Fruit fly (Drosophila melanogaster) whole organism, pupa: ENCODE measurements around the gene CG13314.

Experiments used
- CG14655 ChIP-seq: fragments of 200-800 bp; sonication (Bioruptor generic); optimal IDR thresholded peaks from 3 replicates; lab custom pipeline; 2017; ENCODE audit warnings: mild to moderate bottlenecking, missing biosample characterization, missing genetic modification reagents, missing genetic modification characterization
- CG17806 ChIP-seq: fragments of 200-800 bp; sonication (Bioruptor generic); optimal IDR thresholded peaks from 2 replicates; lab custom pipeline; 2018; ENCODE audit warnings: missing biosample characterization, mild to moderate bottlenecking, missing genetic modification characterization, moderate library complexity
- CG32121 ChIP-seq: fragments of 200-800 bp; sonication (Bioruptor generic); IDR thresholded peaks from 2 replicates; pipeline ENCODE4 v1.3.6; 2022; ENCODE audit warnings: missing biosample characterization, missing genetic modification characterization
- CG34367 ChIP-seq: fragments of 200-800 bp; sonication (Bioruptor generic); optimal IDR thresholded peaks from 2 replicates; lab custom pipeline; 2018; ENCODE audit warnings: missing biosample characterization, mild to moderate bottlenecking, missing genetic modification characterization
- CG9948 ChIP-seq: fragments of 200-800 bp; sonication (Bioruptor generic); optimal IDR thresholded peaks from 2 replicates; lab custom pipeline; 2018; ENCODE audit warnings: missing biosample characterization, mild to moderate bottlenecking, missing genetic modification characterization, moderate library complexity
- EcR ChIP-seq: fragments of 200-800 bp; sonication (Bioruptor generic); optimal IDR thresholded peaks from 3 replicates; lab custom pipeline; 2019; ENCODE audit warnings: missing biosample characterization, missing genetic modification characterization, mild to moderate bottlenecking, moderate library complexity, missing genetic modification reagents
- Ets98B ChIP-seq: fragments of 200-800 bp; sonication (Bioruptor generic); IDR thresholded peaks from 2 replicates; pipeline ENCODE4 v1.3.6; 2022; ENCODE audit warnings: missing biosample characterization, missing genetic modification characterization
- Pif1A ChIP-seq: fragments of 200-800 bp; sonication (Bioruptor generic); optimal IDR thresholded peaks from 3 replicates; lab custom pipeline; 2016; ENCODE audit warnings: missing biosample characterization, missing genetic modification characterization
- Pif1B ChIP-seq: fragments of 200-800 bp; sonication (Bioruptor generic); optimal IDR thresholded peaks from 3 replicates; lab custom pipeline; 2016; ENCODE audit warnings: missing biosample characterization, missing genetic modification characterization
- fd96Ca ChIP-seq: fragments of 200-800 bp; sonication (Bioruptor generic); IDR thresholded peaks from 3 replicates; pipeline ENCODE4 v1.3.6; 2022; ENCODE audit warnings: missing biosample characterization, missing genetic modification characterization
- gl ChIP-seq: fragments of 200-800 bp; sonication (Bioruptor generic); optimal IDR thresholded peaks from 2 replicates; lab custom pipeline; 2018; ENCODE audit warnings: missing biosample characterization, mild to moderate bottlenecking, missing genetic modification characterization
- rn ChIP-seq: fragments of 200-800 bp; sonication (Bioruptor generic); IDR thresholded peaks from 2 replicates; pipeline ENCODE4 v1.3.6; 2022; ENCODE audit warnings: missing biosample characterization, missing genetic modification characterization

DNA sequence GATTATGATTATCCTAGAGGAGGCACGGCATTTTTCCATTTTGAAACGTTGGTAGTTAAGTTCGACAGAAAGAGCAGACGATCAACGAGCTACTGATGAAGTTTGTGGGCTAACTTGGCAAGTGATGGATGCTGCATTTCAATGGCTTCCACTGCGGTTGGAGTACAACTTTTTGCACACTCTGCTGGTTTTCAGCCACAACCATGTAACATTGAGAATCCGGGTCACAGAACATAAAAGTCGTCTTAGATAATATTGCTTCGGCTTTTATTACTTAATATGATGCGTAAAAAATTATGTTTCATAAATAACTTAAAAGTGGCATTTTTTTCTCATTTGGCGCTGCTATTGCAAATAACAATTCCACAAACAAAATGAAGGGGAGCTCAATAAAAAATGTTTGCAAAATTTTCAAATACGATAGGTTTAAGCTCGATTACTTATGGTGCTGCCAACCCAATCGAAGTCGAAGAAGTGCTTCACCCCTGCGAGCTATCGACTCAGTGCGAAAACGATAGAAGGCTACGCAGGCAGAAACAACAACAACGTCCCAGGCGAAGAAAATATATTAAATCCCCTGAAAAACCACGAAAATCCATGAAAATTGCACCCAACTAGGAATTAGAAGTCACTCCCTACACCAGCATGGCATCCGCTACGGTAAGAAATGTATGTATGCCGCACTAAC, 15.1 kb upstream of the CG13314 start, which contains the start of the genes CG5653 and CG5021:
- TF ChIP-seq Ets98B (GFP tag; lab: Robert Waterston, UW) (no peak), fd96Ca (no peak), CG9948 (no peak), EcR (GFP tag; lab: Kevin White, UChicago) (no peak), CG17806 (tag; lab: Kevin White, UChicago) (no peak), rn (no peak), CG14655 (GFP tag; lab: Kevin White, UChicago) (no peak), Pif1A (no peak), Pif1B (GFP tag; lab: Kevin White, UChicago) (no peak), gl (tag; lab: Kevin White, UChicago) (peak; percentile 3), CG32121 (no peak), CG34367 (tag; lab: Kevin White, UChicago) (no peak)
